Worm (Caenorhabditis elegans): Measurements from ENCODE around the gene D1046.18.

ce11 chrIV:8926511-8926910, 3.5 kb upstream of the D1046.18 start:
- no peak for TF ChIP-seq ttx-3 (tag; optimal IDR thresholded peaks at IDR 0.05)
- TF ChIP-seq mec-3 (tag; optimal IDR thresholded peaks at IDR 0.05; ENCODE audit: borderline replicate concordance) = no peak
- no peak for TF ChIP-seq fkh-10 (GFP tag; optimal IDR thresholded peaks at IDR 0.05)
- no peak for TF ChIP-seq pha-2 (tag; optimal IDR thresholded peaks at IDR 0.05)
- TF ChIP-seq sox-4 (tag; optimal IDR thresholded peaks at IDR 0.05) = no peak
- no peak for TF ChIP-seq unc-55 (GFP tag; optimal IDR thresholded peaks at IDR 0.05)
- TF ChIP-seq F13H6.1 (tag; optimal IDR thresholded peaks at IDR 0.05) = no peak
- TF ChIP-seq ceh-45 (GFP tag; IDR thresholded peaks at IDR 0.05) = no peak
- TF ChIP-seq nfya-1 (tag; optimal IDR thresholded peaks at IDR 0.05) = no peak
- no peak for TF ChIP-seq pqm-1 (tag; optimal IDR thresholded peaks at IDR 0.05)
- no peak for TF ChIP-seq dmd-4 (tag; optimal IDR thresholded peaks at IDR 0.05; ENCODE audit: borderline replicate concordance)
